Worm (Caenorhabditis elegans): Measurements from ENCODE around the gene T10D4.1.

- TF ChIP-seq lin-13 (GFP tag; optimal IDR thresholded peaks at IDR 0.05) (no peak), nhr-77 (tag; optimal IDR thresholded peaks at IDR 0.05) (no peak), nhr-237 (tag; optimal IDR thresholded peaks at IDR 0.05) (no peak), ceh-32 (tag; optimal IDR thresholded peaks at IDR 0.05; ENCODE audit: poor library complexity) (no peak), set-16 (GFP tag; IDR thresholded peaks at IDR 0.05) (no peak), nhr-11 (tag; optimal IDR thresholded peaks at IDR 0.05) (no peak), snpc-4 (tag; optimal IDR thresholded peaks at IDR 0.05) (no peak), F49E8.2 (tag; optimal IDR thresholded peaks at IDR 0.05; ENCODE audit: borderline replicate concordance) (no peak), hlh-30 (tag; optimal IDR thresholded peaks at IDR 0.05; ENCODE audit: insufficient read depth) (no peak), nhr-76 (tag; optimal IDR thresholded peaks at IDR 0.05) (no peak), lin-15B (tag; optimal IDR thresholded peaks at IDR 0.05) (no peak), unc-62 (GFP tag; optimal IDR thresholded peaks at IDR 0.05 in 1 of 2) (no peak), unc-62 (tag; optimal IDR thresholded peaks at IDR 0.05) (no peak), ama-1 (optimal IDR thresholded peaks at IDR 0.05) (no peak)
Measured at ce11 chrII:3170089-3170488, 20.1 kb downstream of the T10D4.1 start, which contains the start of gene fbxc-55.
